Worm (Caenorhabditis elegans): ENCODE data around the gene tat-2.

- TF ChIP-seq zfp-2 (tag; optimal IDR thresholded peaks at IDR 0.05) (no peak), snpc-1.2 (GFP tag; IDR thresholded peaks at IDR 0.05) (no peak), nhr-102 (tag; optimal IDR thresholded peaks at IDR 0.05) (no peak), ama-1 (optimal IDR thresholded peaks at IDR 0.05) (no peak), nhr-76 (tag; optimal IDR thresholded peaks at IDR 0.05) (no peak), D1046.2 (GFP tag; IDR thresholded peaks at IDR 0.05) (no peak), ceh-28 (tag; optimal IDR thresholded peaks at IDR 0.05) (no peak), fkh-10 (GFP tag; optimal IDR thresholded peaks at IDR 0.05) (no peak), lin-13 (GFP tag; optimal IDR thresholded peaks at IDR 0.05) (no peak)
Measured at ce11 chrIV:4802494-4802893, 44.2 kb downstream of the tat-2 start, which contains the start of gene dpf-7.
